Worm (Caenorhabditis elegans) whole organism, L1 larva: ENCODE data around the gene ZC404.1.

Experiments
- aly-2 ChIP-seq: fragments of 150-350 bp; optimal IDR thresholded peaks from 2 replicates; lab custom pipeline; 2014; ENCODE audit warnings: missing biosample characterization, missing genetic modification characterization
- egl-27 ChIP-seq, 2 experiments: fragments of 150-350 bp in 1 of 2; sonication (generic microtip); optimal IDR thresholded peaks; 3 replicates each; lab custom pipeline; 2017 to 2018; ENCODE audit warnings: missing biosample characterization in 2 of 2, missing genetic modification characterization in 2 of 2, missing genetic modification reagents in 2 of 2
- mep-1 ChIP-seq: fragments of 150-350 bp; optimal IDR thresholded peaks from 2 replicates; lab custom pipeline; 2014; ENCODE audit warnings: missing biosample characterization, missing genetic modification characterization
- ztf-11 ChIP-seq, 2 experiments: sonication (generic microtip); optimal IDR thresholded peaks; 2 replicates each; lab custom pipeline; 2016 to 2017; ENCODE audit warnings: missing genetic modification characterization in 2 of 2, missing biosample characterization in 1 of 2, missing compliant biosample characterization in 1 of 2

ce11 chrV:6835242-6835641, 41.3 kb downstream of the ZC404.1 start, which contains the start of the genes T15B7.14 and col-143:
- TF ChIP-seq mep-1 (tag; lab: Kevin White, UChicago) (no peak), ztf-11 (tag; optimal IDR thresholded peaks at IDR 0.05; lab: Kevin White, UChicago) (no peak), egl-27 (tag; optimal IDR thresholded peaks at IDR 0.05; lab: Kevin White, UChicago) (no peak), aly-2 (tag; lab: Kevin White, UChicago) (no peak)
